Worm (Caenorhabditis elegans): ENCODE data around the gene pdf-1.

Gene pdf-1

DNA sequence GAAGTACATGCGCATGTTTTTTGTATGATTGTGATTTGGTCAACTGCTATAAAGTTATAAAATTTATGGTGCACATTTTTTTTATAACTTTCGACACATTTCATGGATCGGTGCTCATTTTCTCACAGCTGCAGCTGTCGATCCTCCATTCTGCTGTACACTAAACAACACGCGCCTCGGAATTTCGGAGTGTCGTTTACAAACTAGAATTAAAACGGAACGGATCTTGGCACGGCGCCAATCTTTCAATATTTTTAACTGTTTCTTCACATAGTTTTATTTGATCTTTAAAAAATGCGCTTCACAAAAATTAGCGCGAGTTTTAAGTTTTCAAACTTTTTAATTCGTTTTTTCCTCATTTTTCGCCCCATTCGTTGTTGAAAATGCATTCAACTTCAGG is 34.1 kb upstream of the pdf-1 start, which contains the start of gene let-711 (continued):
- TF ChIP-seq dmd-9 (GFP tag; IDR thresholded peaks at IDR 0.05) (no peak), R02D3.7 (tag; optimal IDR thresholded peaks at IDR 0.05) (no peak), tra-1 (GFP tag; IDR thresholded peaks at IDR 0.05) (no peak), ceh-62 (tag; optimal IDR thresholded peaks at IDR 0.05) (no peak), D1046.2 (GFP tag; IDR thresholded peaks at IDR 0.05) (no peak), zfp-3 (GFP tag; conservative IDR thresholded peaks at IDR 0.05) (no peak), unc-130 (GFP tag; optimal IDR thresholded peaks at IDR 0.05) (no peak), nhr-6 (tag; optimal IDR thresholded peaks at IDR 0.05) (no peak), php-3 (GFP tag; IDR thresholded peaks at IDR 0.05) (no peak), ZK337.2 (GFP tag; IDR thresholded peaks at IDR 0.05) (no peak), ceh-20 (GFP tag; IDR thresholded peaks at IDR 0.05) (no peak), pqm-1 (tag; optimal IDR thresholded peaks at IDR 0.05) (no peak), mxl-3 (GFP tag; optimal IDR thresholded peaks at IDR 0.05) (no peak), dve-1 (tag; optimal IDR thresholded peaks at IDR 0.05; ENCODE audit: insufficient read depth) (no peak), lin-29 (GFP tag; IDR thresholded peaks at IDR 0.05) (no peak)

DNA sequence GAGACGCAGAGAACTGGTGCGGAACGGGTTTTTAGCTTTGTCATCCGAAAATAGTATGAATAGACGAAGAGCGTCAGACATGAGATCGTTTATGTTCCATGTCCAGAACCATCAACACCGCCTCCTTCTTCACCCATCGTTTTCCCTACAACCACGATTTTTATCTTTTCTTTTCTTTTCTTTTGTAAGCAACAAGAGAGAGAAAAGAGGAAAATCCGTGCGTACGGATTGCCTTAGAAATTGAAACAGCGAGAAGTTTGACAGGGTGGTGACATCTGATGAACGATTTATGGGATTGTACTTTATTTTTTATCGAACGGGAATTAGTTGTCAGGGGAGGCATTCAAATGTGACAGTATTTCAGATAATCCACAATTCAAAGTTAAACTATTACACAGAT is 33.5 kb upstream of the pdf-1 start, which contains the start of gene abu-13:
abu-13 (minus strand) TSS at position 152 of the 400 bp plus-strand sequence.
- TF ChIP-seq nhr-28 (tag; optimal IDR thresholded peaks at IDR 0.05), result peak; percentile 19
- TF ChIP-seq egl-27 (tag; optimal IDR thresholded peaks at IDR 0.05), result no peak
- TF ChIP-seq hlh-30 (tag; optimal IDR thresholded peaks at IDR 0.05; ENCODE audit: insufficient read depth), result no peak
- peak; percentile 7 for TF ChIP-seq hlh-11 (tag; optimal IDR thresholded peaks at IDR 0.05)
- no peak for TF ChIP-seq unc-130 (GFP tag; optimal IDR thresholded peaks at IDR 0.05)
- no peak for TF ChIP-seq set-16 (GFP tag; IDR thresholded peaks at IDR 0.05)
- no peak for TF ChIP-seq aha-1 (tag)
- no peak for TF ChIP-seq mes-2 (tag; optimal IDR thresholded peaks at IDR 0.05; ENCODE audit: poor library complexity, severe bottlenecking)
- TF ChIP-seq nhr-77 (tag; optimal IDR thresholded peaks at IDR 0.05), result no peak
- TF ChIP-seq Y48G9A.11 (GFP tag; IDR thresholded peaks at IDR 0.05), result no peak
- TF ChIP-seq zfp-3 (GFP tag; conservative IDR thresholded peaks at IDR 0.05), result no peak
- no peak for TF ChIP-seq ama-1 (optimal IDR thresholded peaks at IDR 0.05)
- TF ChIP-seq jun-1 (tag; optimal IDR thresholded peaks at IDR 0.05), result no peak
- TF ChIP-seq lin-1 (GFP tag; IDR thresholded peaks at IDR 0.05), result no peak
- no peak for TF ChIP-seq attf-4 (tag; optimal IDR thresholded peaks at IDR 0.05)
- TF ChIP-seq mdl-1 (tag; optimal IDR thresholded peaks at IDR 0.05), result peak in 1 of 2 experiments; percentile 10
- TF ChIP-seq fkh-10 (GFP tag; optimal IDR thresholded peaks at IDR 0.05), result no peak
- no peak for TF ChIP-seq zfp-2 (tag; optimal IDR thresholded peaks at IDR 0.05)
- no peak for TF ChIP-seq sdz-12 (GFP tag; optimal IDR thresholded peaks at IDR 0.05)
- TF ChIP-seq lsy-2 (tag; optimal IDR thresholded peaks at IDR 0.05), result no peak
- TF ChIP-seq dve-1 (tag; optimal IDR thresholded peaks at IDR 0.05; ENCODE audit: insufficient read depth), result no peak
- TF ChIP-seq snpc-4 (tag; optimal IDR thresholded peaks at IDR 0.05), result no peak
- TF ChIP-seq ces-1 (GFP tag; optimal IDR thresholded peaks at IDR 0.05), result no peak
- no peak for TF ChIP-seq lir-3 (tag; optimal IDR thresholded peaks at IDR 0.05)
- no peak for TF ChIP-seq ceh-32 (tag; optimal IDR thresholded peaks at IDR 0.05; ENCODE audit: poor library complexity)

DNA sequence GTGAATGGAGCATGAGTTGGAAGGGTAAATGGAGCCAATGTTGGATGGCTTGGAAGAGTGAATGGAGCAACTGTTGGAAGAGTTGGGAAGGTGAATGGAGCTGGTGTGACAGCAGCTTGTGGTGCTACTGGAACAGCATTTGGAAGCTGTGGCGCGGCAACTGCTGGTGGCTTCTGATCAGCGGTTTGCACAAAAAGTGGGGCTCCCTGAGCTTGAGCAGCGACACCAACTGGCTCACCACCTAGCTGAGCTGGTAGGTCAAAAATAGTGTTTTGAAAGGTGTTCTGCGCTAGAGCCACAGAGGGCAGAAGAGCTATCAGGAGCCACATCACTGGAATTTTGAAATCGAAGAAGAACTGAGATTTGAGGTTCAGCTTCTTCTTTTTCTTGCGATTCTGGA is 33.0 kb upstream of the pdf-1 start:
- TF ChIP-seq set-16 (GFP tag; IDR thresholded peaks at IDR 0.05) (peak; percentile 65), mes-2 (tag; optimal IDR thresholded peaks at IDR 0.05; ENCODE audit: poor library complexity, severe bottlenecking) (no peak), egl-43 (GFP tag; IDR thresholded peaks at IDR 0.05) (0 out of 2 replicates have a peak, but pooled peaks have one; percentile 23), nhr-237 (tag; optimal IDR thresholded peaks at IDR 0.05) (no peak), nhr-102 (tag; optimal IDR thresholded peaks at IDR 0.05) (no peak), nhr-6 (tag; optimal IDR thresholded peaks at IDR 0.05) (no peak)

All from whole organism, L4 larva.